Fruit fly (Drosophila melanogaster): ENCODE measurements around the gene mxt.

Gene mxt

DNA sequence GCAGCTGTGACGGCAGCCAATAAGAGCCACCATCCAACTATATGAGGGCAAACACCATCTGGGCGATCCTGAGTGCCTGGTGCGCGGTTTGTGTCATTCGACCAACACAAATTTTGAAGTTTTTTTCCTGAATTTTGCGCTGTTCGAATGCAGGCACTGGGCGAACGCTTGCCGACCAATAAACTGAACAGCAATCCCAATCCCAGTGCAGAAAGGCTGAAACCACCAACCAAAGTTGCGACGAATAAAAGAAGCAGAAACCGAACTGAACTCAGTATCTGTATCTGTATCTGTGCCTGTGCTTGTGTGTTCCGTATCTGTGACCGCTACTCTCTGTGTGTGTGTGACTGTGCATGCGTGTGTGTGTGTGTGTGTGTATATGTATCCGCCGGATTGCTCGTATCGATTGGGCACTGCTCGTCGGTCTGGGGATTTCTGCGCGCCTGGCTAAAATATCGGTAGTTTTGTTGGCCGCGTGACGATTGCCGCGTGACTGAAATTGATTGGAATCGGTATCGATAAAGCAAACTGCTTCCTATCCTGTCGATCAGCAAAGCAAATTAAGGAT lies 35.5 kb downstream of the mxt start:
- TF ChIP-seq CG14711 (tag; optimal IDR thresholded peaks at IDR 0.05): no peak
- TF ChIP-seq CG33017 (tag; optimal IDR thresholded peaks at IDR 0.05): no peak
- peak; percentile 30 for TF ChIP-seq ovo (GFP tag; optimal IDR thresholded peaks at IDR 0.05)
- no peak for TF ChIP-seq tj (GFP tag; optimal IDR thresholded peaks at IDR 0.05)
- TF ChIP-seq pad (GFP tag; optimal IDR thresholded peaks at IDR 0.05): no peak
- TF ChIP-seq CG7101 (tag; optimal IDR thresholded peaks at IDR 0.05): no peak
- TF ChIP-seq CG7045 (GFP tag; optimal IDR thresholded peaks at IDR 0.05): no peak
- TF ChIP-seq Crg-1 (GFP tag; optimal IDR thresholded peaks at IDR 0.05): no peak
- peak; percentile 84 for TF ChIP-seq cic (GFP tag; optimal IDR thresholded peaks at IDR 0.05)
- no peak for TF ChIP-seq CG1620 (GFP tag; optimal IDR thresholded peaks at IDR 0.05)
- TF ChIP-seq toe (GFP tag; optimal IDR thresholded peaks at IDR 0.05): no peak
- TF ChIP-seq kay (GFP tag; ENCODE audit: borderline replicate concordance): no peak
- TF ChIP-seq Mnt (GFP tag; optimal IDR thresholded peaks at IDR 0.05): peak; percentile 85
- TF ChIP-seq Clk (GFP tag; optimal IDR thresholded peaks at IDR 0.05): peak; percentile 8
- TF ChIP-seq cnc (optimal IDR thresholded peaks at IDR 0.05): no peak
- no peak for TF ChIP-seq bab1 (GFP tag; optimal IDR thresholded peaks at IDR 0.05)
- no peak for TF ChIP-seq Hr96 (GFP tag; optimal IDR thresholded peaks at IDR 0.05)
- TF ChIP-seq CG12768 (GFP tag; optimal IDR thresholded peaks at IDR 0.05): peak; percentile 86
- peak; percentile 0 for TF ChIP-seq CG11617 (GFP tag; optimal IDR thresholded peaks at IDR 0.05)
- no peak for TF ChIP-seq CG5204 (GFP tag; optimal IDR thresholded peaks at IDR 0.05)

DNA sequence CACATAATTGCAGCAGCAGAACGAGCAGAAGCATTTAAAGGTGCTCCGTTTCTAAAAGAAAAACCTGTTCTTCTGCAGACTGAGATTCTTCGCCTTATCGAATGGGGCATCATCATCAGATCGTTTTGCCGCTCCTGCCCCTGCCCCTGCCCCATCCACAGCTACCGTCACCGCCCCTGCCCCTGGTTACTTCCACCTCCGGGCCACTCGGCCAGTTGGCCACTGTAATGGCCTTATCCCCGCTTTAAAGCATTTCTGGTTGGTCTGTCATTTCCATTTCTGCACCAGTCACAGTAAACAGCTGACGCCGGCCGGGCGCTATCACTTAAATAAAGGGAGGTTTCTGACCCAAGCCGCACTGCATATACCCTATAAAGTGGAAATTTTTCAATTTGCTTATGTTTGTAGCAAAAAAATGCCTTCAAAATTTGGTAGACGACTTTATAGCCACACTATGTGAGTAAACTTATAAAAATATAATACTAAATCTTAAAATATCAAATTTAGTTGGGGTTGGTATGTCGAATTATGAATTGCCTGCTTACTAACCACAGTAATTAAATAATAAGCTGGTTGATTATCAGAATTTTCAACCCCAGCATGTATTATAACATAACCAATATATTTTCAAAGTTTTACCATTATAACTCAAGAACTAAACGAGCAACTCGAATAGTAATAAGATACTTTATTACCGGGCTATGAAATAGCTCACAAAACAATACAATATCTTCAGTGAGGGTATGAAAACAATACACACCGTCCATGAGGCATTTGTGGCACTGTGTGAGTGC lies 36.2 kb downstream of the mxt start:
- peak; percentile 37 for TF ChIP-seq toe (GFP tag; optimal IDR thresholded peaks at IDR 0.05)
- TF ChIP-seq kay (GFP tag; ENCODE audit: borderline replicate concordance): peak; percentile 68
- peak; percentile 11 for TF ChIP-seq CG1620 (GFP tag; optimal IDR thresholded peaks at IDR 0.05)
- TF ChIP-seq Mnt (GFP tag; optimal IDR thresholded peaks at IDR 0.05): no peak
- TF ChIP-seq ovo (GFP tag; optimal IDR thresholded peaks at IDR 0.05): no peak
- TF ChIP-seq CG7045 (GFP tag; optimal IDR thresholded peaks at IDR 0.05): peak; percentile 63
- no peak for TF ChIP-seq Clk (GFP tag; optimal IDR thresholded peaks at IDR 0.05)
- TF ChIP-seq cic (GFP tag; optimal IDR thresholded peaks at IDR 0.05): no peak
- TF ChIP-seq CG7101 (tag; optimal IDR thresholded peaks at IDR 0.05): peak; percentile 11
- TF ChIP-seq Hr96 (GFP tag; optimal IDR thresholded peaks at IDR 0.05): peak; percentile 26
- TF ChIP-seq cnc (optimal IDR thresholded peaks at IDR 0.05): no peak
- TF ChIP-seq CG12768 (GFP tag; optimal IDR thresholded peaks at IDR 0.05): no peak
- TF ChIP-seq bab1 (GFP tag; optimal IDR thresholded peaks at IDR 0.05): no peak
- TF ChIP-seq CG33017 (tag; optimal IDR thresholded peaks at IDR 0.05): peak; percentile 11
- peak; percentile 5 for TF ChIP-seq Crg-1 (GFP tag; optimal IDR thresholded peaks at IDR 0.05)
- TF ChIP-seq tj (GFP tag; optimal IDR thresholded peaks at IDR 0.05): peak; percentile 39
- TF ChIP-seq CG11617 (GFP tag; optimal IDR thresholded peaks at IDR 0.05): peak; percentile 77
- TF ChIP-seq pad (GFP tag; optimal IDR thresholded peaks at IDR 0.05): peak; percentile 27
- peak; percentile 70 for TF ChIP-seq CG5204 (GFP tag; optimal IDR thresholded peaks at IDR 0.05)
- TF ChIP-seq CG14711 (tag; optimal IDR thresholded peaks at IDR 0.05): peak; percentile 18

DNA sequence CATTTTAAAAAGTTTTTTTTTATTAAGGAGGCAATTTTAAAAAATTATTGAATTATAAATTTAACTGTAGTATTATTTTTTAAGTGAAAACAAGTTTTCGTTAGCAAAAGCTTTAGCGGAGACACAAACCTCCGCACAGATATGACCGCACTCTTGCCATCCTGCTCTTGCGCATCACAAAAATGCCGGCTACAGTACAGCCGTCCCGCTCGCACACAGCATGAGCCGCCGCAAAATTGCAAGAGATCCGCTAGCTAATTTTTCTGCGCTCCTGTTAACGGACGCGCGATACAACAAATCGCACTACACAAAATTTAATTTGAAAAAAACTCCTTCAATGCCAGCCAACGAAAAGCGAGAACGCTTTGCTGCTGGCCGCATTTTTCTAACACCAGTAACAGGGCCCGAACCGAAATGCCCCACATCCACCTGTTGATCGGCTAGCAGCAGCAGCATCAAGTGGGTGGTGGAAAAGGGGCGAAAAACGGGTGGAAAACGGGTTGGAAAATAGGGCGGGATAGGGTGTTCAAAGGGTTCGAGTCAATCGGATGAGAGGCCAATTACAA lies 37.0 kb downstream of the mxt start:
- TF ChIP-seq bab1 (GFP tag; optimal IDR thresholded peaks at IDR 0.05) (peak; percentile 81), CG14711 (tag; optimal IDR thresholded peaks at IDR 0.05) (no peak), cnc (optimal IDR thresholded peaks at IDR 0.05) (no peak), Hr96 (GFP tag; optimal IDR thresholded peaks at IDR 0.05) (no peak), CG1620 (GFP tag; optimal IDR thresholded peaks at IDR 0.05) (peak; percentile 1), cic (GFP tag; optimal IDR thresholded peaks at IDR 0.05) (peak; percentile 80), pad (GFP tag; optimal IDR thresholded peaks at IDR 0.05) (peak; percentile 33), Clk (GFP tag; optimal IDR thresholded peaks at IDR 0.05) (no peak), tj (GFP tag; optimal IDR thresholded peaks at IDR 0.05) (no peak), CG7045 (GFP tag; optimal IDR thresholded peaks at IDR 0.05) (no peak), CG5204 (GFP tag; optimal IDR thresholded peaks at IDR 0.05) (peak; percentile 11), CG11617 (GFP tag; optimal IDR thresholded peaks at IDR 0.05) (no peak), toe (GFP tag; optimal IDR thresholded peaks at IDR 0.05) (no peak), kay (GFP tag; ENCODE audit: borderline replicate concordance) (peak; percentile 76), Crg-1 (GFP tag; optimal IDR thresholded peaks at IDR 0.05) (peak; percentile 42), CG7101 (tag; optimal IDR thresholded peaks at IDR 0.05) (peak; percentile 54), Mnt (GFP tag; optimal IDR thresholded peaks at IDR 0.05) (peak; percentile 94), CG12768 (GFP tag; optimal IDR thresholded peaks at IDR 0.05) (peak; percentile 47), ovo (GFP tag; optimal IDR thresholded peaks at IDR 0.05) (peak; percentile 26), CG33017 (tag; optimal IDR thresholded peaks at IDR 0.05) (peak; percentile 45)

DNA sequence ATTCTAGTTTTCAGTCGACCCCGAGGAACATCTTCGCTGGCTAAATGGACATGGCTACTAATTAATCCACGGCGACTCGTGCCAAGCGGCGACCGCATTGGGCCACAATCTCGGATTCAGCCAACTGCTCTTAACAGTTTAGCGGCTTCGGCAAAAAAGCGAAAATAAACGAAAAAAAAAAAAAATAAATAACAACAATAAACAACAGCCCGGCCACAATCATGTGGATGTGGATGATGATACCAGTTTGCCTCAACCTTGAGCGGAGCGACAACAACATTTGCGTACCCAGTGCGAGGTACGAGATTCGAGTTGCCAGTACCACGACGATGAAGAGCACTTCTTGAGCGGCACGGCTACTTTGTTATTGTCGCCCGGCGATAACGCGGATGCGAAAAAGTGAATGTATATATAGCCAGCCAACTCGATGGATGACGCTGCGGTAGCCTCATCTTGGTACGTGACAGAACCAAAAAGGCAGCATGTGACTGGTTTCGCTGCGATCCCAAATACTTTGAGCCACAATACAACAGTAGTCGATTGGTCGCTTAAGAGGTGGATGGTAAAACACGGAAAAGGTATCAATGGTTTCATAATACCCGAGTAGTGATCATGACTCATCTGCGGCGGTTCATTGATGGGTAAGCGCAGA lies 39.0 kb downstream of the mxt start:
- no peak for TF ChIP-seq pad (GFP tag; optimal IDR thresholded peaks at IDR 0.05)
- peak; percentile 58 for TF ChIP-seq kay (GFP tag; ENCODE audit: borderline replicate concordance)

DNA sequence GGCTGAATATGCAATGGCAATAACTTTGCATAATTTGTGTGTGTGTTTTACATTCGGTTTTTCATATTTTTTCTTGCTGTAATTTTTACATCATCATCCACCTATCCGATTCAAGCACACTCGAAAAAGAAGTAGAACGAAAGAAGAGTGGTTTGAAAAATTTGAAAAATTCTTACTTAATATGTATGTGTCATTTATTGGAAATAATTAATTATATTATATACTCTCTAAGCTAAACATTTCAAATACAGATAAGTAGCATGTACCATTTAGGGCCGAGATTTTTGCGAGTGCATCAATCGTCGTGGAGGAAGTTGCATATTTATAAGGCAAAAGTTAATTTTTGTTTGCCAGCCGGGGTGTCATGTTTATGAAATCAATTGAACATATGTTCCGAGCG lies 41.0 kb downstream of the mxt start:
- TF ChIP-seq ovo (GFP tag; optimal IDR thresholded peaks at IDR 0.05): no peak
- TF ChIP-seq Mnt (GFP tag; optimal IDR thresholded peaks at IDR 0.05): no peak
- no peak for TF ChIP-seq toe (GFP tag; optimal IDR thresholded peaks at IDR 0.05)
- no peak for TF ChIP-seq CG5204 (GFP tag; optimal IDR thresholded peaks at IDR 0.05)
- TF ChIP-seq Hr96 (GFP tag; optimal IDR thresholded peaks at IDR 0.05): no peak
- no peak for TF ChIP-seq cic (GFP tag; optimal IDR thresholded peaks at IDR 0.05)
- no peak for TF ChIP-seq pad (GFP tag; optimal IDR thresholded peaks at IDR 0.05)
- TF ChIP-seq cnc (optimal IDR thresholded peaks at IDR 0.05): no peak
- TF ChIP-seq CG12768 (GFP tag; optimal IDR thresholded peaks at IDR 0.05): no peak
- TF ChIP-seq CG7045 (GFP tag; optimal IDR thresholded peaks at IDR 0.05): no peak
- no peak for TF ChIP-seq Crg-1 (GFP tag; optimal IDR thresholded peaks at IDR 0.05)
- TF ChIP-seq bab1 (GFP tag; optimal IDR thresholded peaks at IDR 0.05): no peak
- TF ChIP-seq CG1620 (GFP tag; optimal IDR thresholded peaks at IDR 0.05): no peak
- TF ChIP-seq Clk (GFP tag; optimal IDR thresholded peaks at IDR 0.05): no peak

Measured in whole organism, adult.